ENCODE assay signal across 1 fruit fly cellular context in the genomic region with DNA sequence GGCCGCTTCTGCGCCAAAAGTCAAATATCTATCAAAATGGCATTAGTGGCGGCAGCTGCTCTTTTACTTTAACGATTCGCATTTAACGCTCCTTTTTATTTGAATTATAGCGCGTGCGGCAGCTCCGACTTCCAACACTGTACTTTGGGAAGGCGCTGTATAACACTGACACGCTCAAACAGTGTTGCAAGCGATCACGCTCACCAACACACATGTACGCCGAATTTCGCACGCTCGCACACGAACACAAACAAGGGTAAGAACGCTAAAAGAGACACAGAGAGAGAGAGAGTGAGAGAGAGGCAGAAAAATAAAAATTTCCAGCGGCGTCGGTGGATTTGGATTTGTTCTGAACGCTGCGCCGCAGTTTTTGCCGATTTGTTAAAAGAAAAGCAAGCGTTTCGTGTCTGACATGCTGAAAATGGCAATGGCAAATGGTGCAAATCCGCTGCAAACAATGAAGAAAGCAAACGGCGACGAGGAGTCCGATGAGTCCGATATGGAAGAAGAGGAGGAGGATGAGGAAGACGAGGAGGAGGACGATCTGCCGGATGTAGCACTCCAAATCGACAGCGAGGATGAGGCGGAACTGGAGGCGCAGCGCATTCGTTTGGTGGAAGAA.
A peak's percentile ranks its signal among the peaks of the same experiment; 100 is the strongest.
TF ChIP-seq lines count a peak whose summit lies in the region.

A gene (plus strand): TSS at position 276 of the 622 bp plus-strand sequence.

TF ChIP-seq in whole organism, embryonic, 481 proteins besides CTCF, POLR2A, EP300 and RAD21 (continued from another document):
- TF ChIP-seq fd64A (GFP tag; optimal IDR thresholded peaks at IDR 0.05; lab: Kevin White, UChicago) (peak; percentile 55), sc (optimal IDR thresholded peaks at IDR 0.05; lab: Kevin White, UChicago) (no peak), sc (GFP tag; optimal IDR thresholded peaks at IDR 0.05; lab: Kevin White, UChicago) (peak; percentile 36), ac (GFP tag; optimal IDR thresholded peaks at IDR 0.05; lab: Kevin White, UChicago) (peak; percentile 36), CG17186 (GFP tag; optimal IDR thresholded peaks at IDR 0.05; lab: Kevin White, UChicago) (peak; percentile 66), Dek (tag; optimal IDR thresholded peaks at IDR 0.05; lab: Kevin White, UChicago) (peak; percentile 12), CG12104 (GFP tag; optimal IDR thresholded peaks at IDR 0.05; lab: Kevin White, UChicago) (peak; percentile 22), row (GFP tag; IDR thresholded peaks at IDR 0.05; lab: Robert Waterston, UW) (0 out of 3 replicates have a peak, but pooled peaks have one; percentile 37), Doc3 (GFP tag; IDR thresholded peaks at IDR 0.05; lab: Robert Waterston, UW; ENCODE audit: partially characterized antibody) (no peak), unpg (GFP tag; optimal IDR thresholded peaks at IDR 0.05; lab: Kevin White, UChicago) (peak; percentile 43), CG2116 (GFP tag; optimal IDR thresholded peaks at IDR 0.05; lab: Kevin White, UChicago) (peak; percentile 91), CG1233 (GFP tag; optimal IDR thresholded peaks at IDR 0.05; lab: Kevin White, UChicago) (peak; percentile 64), tll (GFP tag; optimal IDR thresholded peaks at IDR 0.05; lab: Kevin White, UChicago) (no peak), Stat92E (GFP tag; optimal IDR thresholded peaks at IDR 0.05; lab: Kevin White, UChicago) (peak in 1 of 3 experiments; percentile 1), CG2678 (tag; optimal IDR thresholded peaks at IDR 0.05; lab: Kevin White, UChicago) (peak; percentile 38), zf30C (GFP tag; optimal IDR thresholded peaks at IDR 0.05; lab: Kevin White, UChicago) (peak; percentile 36), CG33213 (GFP tag; optimal IDR thresholded peaks at IDR 0.05; lab: Kevin White, UChicago) (peak; percentile 92), Hr3 (GFP tag; optimal IDR thresholded peaks at IDR 0.05; lab: Kevin White, UChicago) (peak; percentile 55), nerfin-1 (tag; optimal IDR thresholded peaks at IDR 0.05; lab: Kevin White, UChicago) (peak; percentile 49), sna (GFP tag; IDR thresholded peaks at IDR 0.05; lab: Robert Waterston, UW; ENCODE audit: partially characterized antibody) (peak; percentile 14; the same call in 1 of the 2 replicates), CG10565 (GFP tag; optimal IDR thresholded peaks at IDR 0.05; lab: Kevin White, UChicago) (no peak), Sin3A (optimal IDR thresholded peaks at IDR 0.05; lab: Kevin White, UChicago) (peak; percentile 54), sd (tag; optimal IDR thresholded peaks at IDR 0.05; lab: Kevin White, UChicago) (peak; percentile 42)
